Fruit fly (Drosophila melanogaster) whole organism, wandering third instar larva: ENCODE results near the gene Rab14.
A peak's percentile ranks its signal among the peaks of the same experiment; 100 is the strongest.

Experiments used
- Abd-B ChIP-seq: fragments of >200 bp; optimal IDR thresholded peaks from 2 replicates; lab custom pipeline; 2017; ENCODE audit warnings: missing biosample characterization, missing genetic modification characterization
- CG32264 ChIP-seq: fragments of 200-800 bp; sonication (Bioruptor generic); optimal IDR thresholded peaks from 2 replicates; lab custom pipeline; 2016; ENCODE audit warnings: missing biosample characterization, missing genetic modification characterization
- CrebA ChIP-seq: fragments of 200-800 bp; sonication (Bioruptor generic); optimal IDR thresholded peaks from 2 replicates; lab custom pipeline; 2016; ENCODE audit warnings: missing biosample characterization, mild to moderate bottlenecking, missing genetic modification characterization, borderline replicate concordance
- Dfd ChIP-seq: fragments of >200 bp; optimal IDR thresholded peaks from 2 replicates; lab custom pipeline; 2017; ENCODE audit warnings: missing biosample characterization, missing genetic modification characterization
- Dif ChIP-seq: fragments of 200-275, 200-300 bp; sonication (Bioruptor generic); optimal IDR thresholded peaks from 2 replicates; lab custom pipeline; 2018; ENCODE audit warnings: missing biosample characterization, missing genetic modification characterization; ENCODE audit not compliant: partially characterized antibody
- GATAd ChIP-seq: sonication (Bioruptor generic); optimal IDR thresholded peaks from 2 replicates; lab custom pipeline; 2016; ENCODE audit warnings: missing biosample characterization, missing genetic modification characterization
- HLH106 ChIP-seq: fragments of 200-800 bp; optimal IDR thresholded peaks from 3 replicates; lab custom pipeline; 2019; ENCODE audit warnings: missing biosample characterization, mild to moderate bottlenecking, missing genetic modification characterization, moderate library complexity
- Hnf4 ChIP-seq: fragments of 200-800 bp; sonication (Bioruptor generic); optimal IDR thresholded peaks from 2 replicates; lab custom pipeline; 2016; ENCODE audit warnings: missing biosample characterization, mild to moderate bottlenecking, missing genetic modification characterization
- Hr78 ChIP-seq: fragments of >200 bp; optimal IDR thresholded peaks from 2 replicates; lab custom pipeline; 2017; ENCODE audit warnings: missing biosample characterization, missing genetic modification characterization
- Hr83 ChIP-seq: fragments of 200-300 bp; sonication (Bioruptor generic); optimal IDR thresholded peaks from 2 replicates; lab custom pipeline; 2016; ENCODE audit warnings: missing biosample characterization, mild to moderate bottlenecking, missing genetic modification characterization, moderate library complexity; ENCODE audit not compliant: poor library complexity, severe bottlenecking
- Jra ChIP-seq: sonication (Bioruptor generic); optimal IDR thresholded peaks from 2 replicates; lab custom pipeline; 2016; ENCODE audit warnings: missing biosample characterization, missing genetic modification characterization
- Mio ChIP-seq: sonication (Bioruptor generic); optimal IDR thresholded peaks from 2 replicates; lab custom pipeline; 2016; ENCODE audit warnings: missing biosample characterization, missing genetic modification characterization
- Myc ChIP-seq: fragments of >200 bp; optimal IDR thresholded peaks from 2 replicates; lab custom pipeline; 2017
- N ChIP-seq: fragments of >200 bp; optimal IDR thresholded peaks from 2 replicates; lab custom pipeline; 2018; ENCODE audit warnings: missing biosample characterization, missing external identifiers, missing genetic modification characterization
- Sp1 ChIP-seq: fragments of 200-800 bp; sonication (Bioruptor generic); optimal IDR thresholded peaks from 3 replicates; lab custom pipeline; 2019; ENCODE audit warnings: missing biosample characterization, mild to moderate bottlenecking, missing genetic modification characterization, moderate library complexity
- Vsx2 ChIP-seq: fragments of 200-300, 225-300 bp; sonication (Bioruptor generic); optimal IDR thresholded peaks from 2 replicates; lab custom pipeline; 2018; ENCODE audit warnings: missing biosample characterization, missing genetic modification characterization; ENCODE audit not compliant: partially characterized antibody
- br ChIP-seq: fragments of 200-800 bp; sonication (Bioruptor generic); optimal IDR thresholded peaks from 2 replicates; lab custom pipeline; 2016; ENCODE audit warnings: missing biosample characterization, missing genetic modification characterization
- brk ChIP-seq: fragments of 200-800 bp; sonication (Bioruptor generic); optimal IDR thresholded peaks from 2 replicates; lab custom pipeline; 2016; ENCODE audit warnings: missing biosample characterization, mild to moderate bottlenecking, missing genetic modification characterization
- dmrt93B ChIP-seq: fragments of 200-800 bp; sonication (Bioruptor generic); optimal IDR thresholded peaks from 2 replicates; lab custom pipeline; 2018; ENCODE audit warnings: missing biosample characterization, mild to moderate bottlenecking, missing genetic modification characterization
- dsf ChIP-seq: sonication (Bioruptor generic); optimal IDR thresholded peaks from 2 replicates; lab custom pipeline; 2016; ENCODE audit warnings: missing biosample characterization, missing genetic modification characterization, borderline replicate concordance
- foxo ChIP-seq, 2 experiments: fragments of 200-800 bp; sonication (Bioruptor generic); optimal IDR thresholded peaks; 2 replicates in 1 of 2; 3 replicates in 1 of 2; lab custom pipeline; 2016 to 2017; ENCODE audit warnings: missing biosample characterization in 2 of 2, missing genetic modification characterization in 2 of 2
- fru ChIP-seq: fragments of 200-800 bp; sonication (Bioruptor generic); optimal IDR thresholded peaks from 3 replicates; lab custom pipeline; 2016; ENCODE audit warnings: missing biosample characterization, mild to moderate bottlenecking, missing genetic modification characterization
- h ChIP-seq: fragments of 200-800 bp; sonication (Bioruptor generic); optimal IDR thresholded peaks from 3 replicates; lab custom pipeline; 2016; ENCODE audit warnings: missing biosample characterization, mild to moderate bottlenecking, missing genetic modification characterization
- jim ChIP-seq: fragments of 175-275, 200-325 bp; sonication (Bioruptor generic); optimal IDR thresholded peaks from 2 replicates; lab custom pipeline; 2016; ENCODE audit warnings: missing biosample characterization, mild to moderate bottlenecking, missing genetic modification characterization
- lola ChIP-seq: fragments of >200 bp; optimal IDR thresholded peaks from 2 replicates; lab custom pipeline; 2017; ENCODE audit warnings: missing biosample characterization, missing genetic modification characterization
- pan ChIP-seq: fragments of >200 bp; optimal IDR thresholded peaks from 2 replicates; lab custom pipeline; 2017
- psq ChIP-seq: fragments of 200-800 bp; sonication (Bioruptor generic); optimal IDR thresholded peaks from 3 replicates; lab custom pipeline; 2017; ENCODE audit warnings: missing biosample characterization, mild to moderate bottlenecking, missing genetic modification characterization, moderate library complexity
- sage ChIP-seq: fragments of 200-800 bp; sonication (Bioruptor generic); optimal IDR thresholded peaks from 2 replicates; lab custom pipeline; 2016; ENCODE audit warnings: missing biosample characterization, mild to moderate bottlenecking, missing genetic modification characterization
- sv ChIP-seq: fragments of 200-800 bp; sonication (Bioruptor generic); optimal IDR thresholded peaks from 3 replicates; lab custom pipeline; 2016; ENCODE audit warnings: missing biosample characterization, missing genetic modification characterization
- tai ChIP-seq: sonication (Bioruptor generic); optimal IDR thresholded peaks from 2 replicates; lab custom pipeline; 2016; ENCODE audit warnings: missing biosample characterization, missing genetic modification characterization
- usp ChIP-seq: fragments of >200 bp; optimal IDR thresholded peaks from 2 replicates; lab custom pipeline; 2017; ENCODE audit warnings: missing biosample characterization, missing genetic modification characterization

The Rab14 gene

dm6 chr2L:14372254-14372717 lies 17.3 kb downstream of the Rab14 start:
- TF ChIP-seq foxo (GFP tag; optimal IDR thresholded peaks at IDR 0.05; lab: Kevin White, UChicago) (peak in 1 of 2 experiments; percentile 5), dmrt93B (GFP tag; lab: Kevin White, UChicago) (no peak), Hr78 (GFP tag; lab: Kevin White, UChicago) (no peak), HLH106 (tag; lab: Kevin White, UChicago) (no peak), Hnf4 (GFP tag; lab: Kevin White, UChicago) (peak; percentile 37), fru (GFP tag; lab: Kevin White, UChicago) (peak; percentile 27), tai (GFP tag; lab: Kevin White, UChicago) (peak; percentile 19), h (GFP tag; lab: Kevin White, UChicago) (no peak), br (peak; percentile 18), psq (GFP tag; lab: Kevin White, UChicago) (peak; percentile 8)
- TF ChIP-seq, all 38 proteins: peak for 6

DNA sequence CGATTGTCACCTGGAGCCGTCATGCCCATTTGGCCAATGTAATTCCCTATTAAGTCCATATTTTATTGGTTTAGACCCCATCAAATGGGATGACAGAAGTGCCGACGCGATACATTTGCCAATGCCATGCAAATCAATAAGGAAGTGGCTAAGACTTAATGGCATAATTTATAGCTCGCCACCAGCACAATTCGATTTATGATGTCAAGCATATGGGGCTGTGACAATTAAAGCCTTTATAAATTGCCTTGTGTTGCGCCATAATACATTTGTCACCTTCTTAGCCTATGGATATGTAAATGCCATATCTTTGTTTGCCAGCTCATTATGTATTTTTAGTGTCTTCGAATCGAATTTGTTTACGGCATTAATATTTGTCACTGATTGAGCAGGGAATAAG lies 18.3 kb downstream of the Rab14 start:
- no peak for TF ChIP-seq pan (lab: Kevin White, UChicago)
- no peak for TF ChIP-seq N (GFP tag; lab: Kevin White, UChicago)
- TF ChIP-seq dmrt93B (GFP tag; lab: Kevin White, UChicago): no peak
- no peak for TF ChIP-seq Hnf4 (GFP tag; lab: Kevin White, UChicago)
- no peak for TF ChIP-seq usp (GFP tag; lab: Kevin White, UChicago)
- TF ChIP-seq Hr83 (GFP tag; lab: Kevin White, UChicago): no peak
- TF ChIP-seq dsf (GFP tag; lab: Kevin White, UChicago): no peak
- TF ChIP-seq Hr78 (GFP tag; lab: Kevin White, UChicago): no peak
- TF ChIP-seq Sp1 (GFP tag; lab: Kevin White, UChicago): no peak
- TF ChIP-seq Vsx2 (GFP tag; lab: Kevin White, UChicago): no peak
- no peak for TF ChIP-seq CG32264 (GFP tag; lab: Kevin White, UChicago)
- TF ChIP-seq Myc: no peak
- no peak for TF ChIP-seq psq (GFP tag; lab: Kevin White, UChicago)
- no peak for TF ChIP-seq Jra

DNA sequence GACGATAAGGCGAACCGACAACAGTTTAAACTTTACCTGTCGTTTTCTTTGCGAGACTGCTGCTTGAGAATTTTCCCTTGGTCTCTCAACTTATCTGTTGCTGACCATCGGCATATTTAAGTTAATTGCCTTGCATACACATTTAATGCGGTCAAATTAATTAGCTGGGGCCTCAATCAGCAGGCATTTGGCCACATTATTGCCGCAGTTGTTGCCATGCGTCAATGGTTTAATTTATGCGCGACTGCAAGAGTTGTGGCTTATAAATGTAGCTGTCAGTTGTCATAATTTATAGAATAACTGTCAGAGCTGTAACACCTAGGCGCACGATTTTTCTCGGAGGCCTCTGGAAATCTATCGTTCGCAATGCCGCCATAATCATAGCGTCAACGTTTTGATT lies 19.1 kb downstream of the Rab14 start:
- TF ChIP-seq N (GFP tag; lab: Kevin White, UChicago) (no peak), dsf (GFP tag; lab: Kevin White, UChicago) (no peak), pan (lab: Kevin White, UChicago) (no peak), Abd-B (GFP tag; lab: Kevin White, UChicago) (no peak), Myc (no peak), Hr78 (GFP tag; lab: Kevin White, UChicago) (no peak), brk (GFP tag; lab: Kevin White, UChicago) (no peak), Dif (no peak), Sp1 (GFP tag; lab: Kevin White, UChicago) (no peak), Dfd (no peak), GATAd (GFP tag; lab: Kevin White, UChicago) (no peak), sv (no peak), Hnf4 (GFP tag; lab: Kevin White, UChicago) (no peak), Mio (GFP tag; lab: Kevin White, UChicago) (no peak), psq (GFP tag; lab: Kevin White, UChicago) (no peak), CrebA (no peak), br (no peak), lola (no peak), dmrt93B (GFP tag; lab: Kevin White, UChicago) (no peak)
- TF ChIP-seq, all 38 proteins: peak for 0

dm6 chr2L:14376484-14377254 lies 21.7 kb downstream of the Rab14 start:
- TF ChIP-seq sv: peak; percentile 6
- TF ChIP-seq sage: no peak

DNA sequence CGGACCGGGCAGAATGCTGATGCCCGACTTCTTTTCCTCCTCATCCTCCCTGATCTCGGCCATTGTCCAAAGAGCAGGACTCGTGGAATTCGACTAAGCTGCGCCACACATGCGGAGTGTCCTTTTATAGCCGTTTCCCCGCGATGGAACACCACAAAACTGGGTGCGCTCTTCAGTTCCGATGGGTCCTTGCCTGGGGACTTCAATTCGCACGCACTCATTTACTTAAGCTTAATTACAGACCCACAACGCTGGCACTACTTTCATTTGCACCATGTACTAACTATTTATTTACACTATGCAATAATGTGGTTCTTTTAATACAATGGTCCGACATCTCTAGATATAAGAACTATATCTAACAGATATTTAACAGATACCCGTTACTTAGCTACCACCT lies 26.1 kb downstream of the Rab14 start, which contains the start of gene ppk:
Gene ppk, minus strand, starts transcription at position 101 of the 400 bp plus-strand sequence.
- TF ChIP-seq h (GFP tag; lab: Kevin White, UChicago): no peak
- no peak for TF ChIP-seq jim (GFP tag; lab: Kevin White, UChicago)
- TF ChIP-seq Abd-B (GFP tag; lab: Kevin White, UChicago): no peak
- TF ChIP-seq sage: no peak
- no peak for TF ChIP-seq lola
- no peak for TF ChIP-seq dsf (GFP tag; lab: Kevin White, UChicago)
- TF ChIP-seq, all 38 proteins: peak for 0
